Fruit fly (Drosophila melanogaster) whole organism, embryonic: Measurements from ENCODE around the gene Prtl99C.
A peak's percentile ranks its signal among the peaks of the same experiment; 100 is the strongest.

ENCODE experiments used
- Asciz ChIP-seq: fragments of 200-800 bp; sonication (Bioruptor generic); optimal IDR thresholded peaks from 2 replicates; lab custom pipeline; 2017; ENCODE audit warnings: missing biosample characterization, mild to moderate bottlenecking, missing genetic modification characterization, missing genetic modification reagents
- Bteb2 ChIP-seq: fragments of 200-800 bp; sonication (Bioruptor generic); optimal IDR thresholded peaks from 2 replicates; lab custom pipeline; 2016; ENCODE audit warnings: missing biosample characterization, missing genetic modification characterization
- CG10543 ChIP-seq: fragments of 200-800 bp; sonication (Bioruptor generic); optimal IDR thresholded peaks from 3 replicates; lab custom pipeline; 2017; ENCODE audit warnings: missing biosample characterization, mild to moderate bottlenecking, missing genetic modification characterization, moderate library complexity
- CG10654 ChIP-seq: fragments of 200-800 bp; sonication (Bioruptor generic); optimal IDR thresholded peaks from 2 replicates; lab custom pipeline; 2016; ENCODE audit warnings: missing biosample characterization, missing genetic modification characterization
- CG11695 ChIP-seq: fragments of 200-800 bp; sonication (Bioruptor generic); IDR thresholded peaks from 3 replicates; pipeline ENCODE4 v1.3.6; 2022; ENCODE audit warnings: missing biosample characterization, missing genetic modification characterization
- CG11723 ChIP-seq: fragments of 200-800 bp; sonication (Bioruptor generic); optimal IDR thresholded peaks from 2 replicates; lab custom pipeline; 2017; ENCODE audit warnings: missing biosample characterization, mild to moderate bottlenecking, missing genetic modification characterization
- CG1233 ChIP-seq: fragments of 200-800 bp; sonication (Bioruptor generic); optimal IDR thresholded peaks from 4 replicates; lab custom pipeline; 2018; ENCODE audit warnings: missing biosample characterization, mild to moderate bottlenecking, missing genetic modification characterization
- CG13624 ChIP-seq: fragments of 200-800 bp; sonication (Bioruptor generic); optimal IDR thresholded peaks from 2 replicates; lab custom pipeline; 2016; ENCODE audit warnings: missing biosample characterization, missing genetic modification characterization
- CG1603 ChIP-seq: fragments of 200-800 bp; sonication (Bioruptor generic); optimal IDR thresholded peaks from 2 replicates; lab custom pipeline; 2019; ENCODE audit warnings: missing biosample characterization, mild to moderate bottlenecking, missing genetic modification characterization, moderate library complexity
- CG17186 ChIP-seq: fragments of 200-800 bp; sonication (Bioruptor generic); optimal IDR thresholded peaks from 3 replicates; lab custom pipeline; 2017; ENCODE audit warnings: missing biosample characterization, missing genetic modification reagents, missing genetic modification characterization
- CG2678 ChIP-seq: fragments of 200-800 bp; sonication (Bioruptor generic); optimal IDR thresholded peaks from 3 replicates; lab custom pipeline; 2019; ENCODE audit warnings: missing biosample characterization, mild to moderate bottlenecking, missing genetic modification characterization, moderate library complexity
- CG30431 ChIP-seq: fragments of 200-800 bp; sonication (Bioruptor generic); optimal IDR thresholded peaks from 2 replicates; lab custom pipeline; 2017; ENCODE audit warnings: missing biosample characterization, missing genetic modification characterization
- CG3847 ChIP-seq: fragments of 200-800 bp; sonication (Bioruptor generic); IDR thresholded peaks from 2 replicates; pipeline ENCODE4 v1.3.6; 2022; ENCODE audit warnings: missing biosample characterization, missing genetic modification characterization
- CG4328 ChIP-seq: fragments of 200-800 bp; sonication (Bioruptor generic); optimal IDR thresholded peaks from 3 replicates; lab custom pipeline; 2017; ENCODE audit warnings: missing biosample characterization, missing genetic modification reagents, missing genetic modification characterization
- CG7839 ChIP-seq: fragments of 200-800 bp; sonication (Bioruptor generic); optimal IDR thresholded peaks from 3 replicates; lab custom pipeline; 2018; ENCODE audit warnings: missing biosample characterization, mild to moderate bottlenecking, missing genetic modification characterization, moderate library complexity
- CG8290 ChIP-seq, 3 experiments: fragments of 200-800 bp; sonication (Bioruptor generic); optimal IDR thresholded peaks; 2 replicates each; lab custom pipeline; 2016 to 2019; ENCODE audit warnings: missing biosample characterization in 3 of 3, missing genetic modification characterization in 3 of 3, mild to moderate bottlenecking in 2 of 3, moderate library complexity in 1 of 3
- CG9437 ChIP-seq: fragments of 200-800 bp; sonication (Bioruptor generic); optimal IDR thresholded peaks from 2 replicates; lab custom pipeline; 2018; ENCODE audit warnings: missing biosample characterization, mild to moderate bottlenecking, missing genetic modification characterization
- CG9932 ChIP-seq: fragments of 200-800 bp; sonication (Bioruptor generic); IDR thresholded peaks from 2 replicates; pipeline ENCODE4 v1.3.6; 2022; ENCODE audit warnings: missing biosample characterization, missing genetic modification characterization
- CkIIα-i1 ChIP-seq: fragments of 200-800 bp; sonication (Bioruptor generic); IDR thresholded peaks from 2 replicates; pipeline ENCODE4 v1.3.6; 2022; ENCODE audit warnings: missing biosample characterization, missing genetic modification characterization
- D19B ChIP-seq: fragments of 200-800 bp; sonication (Bioruptor generic); optimal IDR thresholded peaks from 2 replicates; lab custom pipeline; 2017; ENCODE audit warnings: missing biosample characterization, mild to moderate bottlenecking, missing genetic modification characterization
- Dbx ChIP-seq: fragments of 200-800 bp; sonication (Bioruptor generic); IDR thresholded peaks from 3 replicates; pipeline ENCODE4 v1.3.6; 2022; ENCODE audit warnings: missing biosample characterization, missing genetic modification characterization
- Dfd ChIP-seq, 2 experiments: fragments of >200 bp; optimal IDR thresholded peaks; 2 replicates each; lab custom pipeline; 2017; ENCODE audit warnings: missing biosample characterization in 2 of 2, missing genetic modification characterization in 2 of 2
- Dip3 ChIP-seq: fragments of 200-800 bp; sonication (Bioruptor generic); optimal IDR thresholded peaks from 3 replicates; lab custom pipeline; 2016; ENCODE audit warnings: missing biosample characterization, missing genetic modification characterization
- Ets97D ChIP-seq: fragments of 200-800 bp; sonication (Bioruptor generic); optimal IDR thresholded peaks from 3 replicates; lab custom pipeline; 2016; ENCODE audit warnings: missing biosample characterization, missing genetic modification characterization
- Fer3 ChIP-seq: fragments of 200-800 bp; sonication (Bioruptor generic); optimal IDR thresholded peaks from 2 replicates; lab custom pipeline; 2018; ENCODE audit warnings: missing biosample characterization, mild to moderate bottlenecking, missing genetic modification characterization, moderate library complexity
- Hey ChIP-seq: fragments of 200-800 bp; sonication (Bioruptor generic); optimal IDR thresholded peaks from 3 replicates; lab custom pipeline; 2018; ENCODE audit warnings: missing biosample characterization, mild to moderate bottlenecking, missing genetic modification characterization
- Hr39 ChIP-seq: fragments of >200 bp; optimal IDR thresholded peaks from 2 replicates; lab custom pipeline; 2017
- Lim3 ChIP-seq: fragments of 200-800 bp; sonication (Bioruptor generic); IDR thresholded peaks from 2 replicates; pipeline ENCODE4 v1.3.6; 2022; ENCODE audit warnings: missing biosample characterization, missing genetic modification characterization
- Mes4 ChIP-seq: fragments of 200-800 bp; sonication (Bioruptor generic); optimal IDR thresholded peaks from 2 replicates; lab custom pipeline; 2016; ENCODE audit warnings: missing biosample characterization, missing genetic modification characterization
- Oaz ChIP-seq: fragments of 200-800 bp; sonication (Bioruptor generic); IDR thresholded peaks from 2 replicates; pipeline ENCODE4 v1.3.6; 2022; ENCODE audit warnings: missing biosample characterization, missing genetic modification characterization
- Sox100B ChIP-seq: fragments of 200-800 bp; sonication (Bioruptor generic); optimal IDR thresholded peaks from 3 replicates; lab custom pipeline; 2018; ENCODE audit warnings: missing biosample characterization, mild to moderate bottlenecking, missing genetic modification characterization
- Ssrp ChIP-seq: fragments of 200-800 bp; sonication (Bioruptor generic); optimal IDR thresholded peaks from 2 replicates; lab custom pipeline; 2018; ENCODE audit warnings: missing biosample characterization, mild to moderate bottlenecking, missing genetic modification characterization, moderate library complexity
- Trl ChIP-seq, 3 experiments: fragments of >200 bp in 2 of 3; fragments of 200-800 bp in 1 of 3; sonication (Bioruptor generic) in 1 of 3; optimal IDR thresholded peaks; 2 replicates in 1 of 3; 3 replicates in 2 of 3; lab custom pipeline; 2016 to 2017; ENCODE audit warnings: missing biosample characterization in 1 of 3, missing genetic modification characterization in 1 of 3
- ac ChIP-seq: fragments of 200-800 bp; sonication (Bioruptor generic); optimal IDR thresholded peaks from 3 replicates; lab custom pipeline; 2017; ENCODE audit warnings: missing biosample characterization, mild to moderate bottlenecking, missing genetic modification characterization
- bsh ChIP-seq, 2 experiments: fragments of 200-800 bp; sonication (Bioruptor generic); optimal IDR thresholded peaks; 2 replicates each; lab custom pipeline; 2017 to 2018; ENCODE audit warnings: mild to moderate bottlenecking in 2 of 2, missing biosample characterization in 2 of 2, missing genetic modification characterization in 2 of 2, moderate library complexity in 1 of 2
- chif ChIP-seq, 2 experiments: fragments of 200-800 bp; sonication (Bioruptor generic); optimal IDR thresholded peaks; 3 replicates each; lab custom pipeline; 2016; ENCODE audit warnings: missing biosample characterization in 2 of 2, missing genetic modification characterization in 2 of 2
- ci ChIP-seq: fragments of 200-800 bp; sonication (Bioruptor generic); IDR thresholded peaks from 3 replicates; pipeline ENCODE4 v1.3.6; 2022; ENCODE audit warnings: missing biosample characterization, missing genetic modification characterization
- dati ChIP-seq: fragments of 200-800 bp; sonication (Bioruptor generic); IDR thresholded peaks from 2 replicates; pipeline ENCODE4 v1.3.6; 2022; ENCODE audit warnings: missing biosample characterization, missing genetic modification characterization
- eve ChIP-seq, 2 experiments: fragments of >200 bp; optimal IDR thresholded peaks; 2 replicates each; lab custom pipeline; 2017; ENCODE audit warnings: missing biosample characterization in 2 of 2, missing genetic modification characterization in 2 of 2
- gce ChIP-seq: fragments of 200-800 bp; sonication (Bioruptor generic); IDR thresholded peaks from 3 replicates; pipeline ENCODE4 v1.3.6; 2022; ENCODE audit warnings: missing biosample characterization, missing genetic modification characterization
- gfzf ChIP-seq: fragments of 200-800 bp; sonication (Bioruptor generic); optimal IDR thresholded peaks from 2 replicates; lab custom pipeline; 2016; ENCODE audit warnings: missing biosample characterization, mild to moderate bottlenecking, missing genetic modification characterization, moderate library complexity
- insv ChIP-seq, 2 experiments: fragments of 200-800 bp; sonication (Bioruptor generic); optimal IDR thresholded peaks; 3 replicates each; lab custom pipeline; 2016 to 2018; ENCODE audit warnings: missing biosample characterization in 2 of 2, missing genetic modification characterization in 2 of 2
- lbe ChIP-seq: fragments of 200-800 bp; sonication (Bioruptor generic); optimal IDR thresholded peaks from 2 replicates; lab custom pipeline; 2016; ENCODE audit warnings: missing biosample characterization, mild to moderate bottlenecking, missing genetic modification characterization
- pita ChIP-seq: fragments of 200-800 bp; sonication (Bioruptor generic); optimal IDR thresholded peaks from 2 replicates; lab custom pipeline; 2017; ENCODE audit warnings: missing biosample characterization, mild to moderate bottlenecking, missing genetic modification characterization
- pnt ChIP-seq: fragments of 200-800 bp; sonication (Bioruptor generic); optimal IDR thresholded peaks from 3 replicates; lab custom pipeline; 2016; ENCODE audit warnings: missing biosample characterization, missing genetic modification characterization
- psq ChIP-seq: fragments of 200-800 bp; sonication (Bioruptor generic); optimal IDR thresholded peaks from 2 replicates; lab custom pipeline; 2017; ENCODE audit warnings: missing biosample characterization, missing genetic modification characterization
- sd ChIP-seq: fragments of 200-800 bp; sonication (Bioruptor generic); optimal IDR thresholded peaks from 3 replicates; lab custom pipeline; 2018; ENCODE audit warnings: missing biosample characterization, mild to moderate bottlenecking, missing genetic modification characterization, moderate library complexity
- sens-2 ChIP-seq: fragments of 200-800 bp; sonication (Bioruptor generic); IDR thresholded peaks from 2 replicates; pipeline ENCODE4 v1.3.6; 2022; ENCODE audit warnings: missing biosample characterization, missing genetic modification characterization
- seq ChIP-seq: fragments of 200-800 bp; sonication (Bioruptor generic); IDR thresholded peaks from 2 replicates; pipeline ENCODE4 v1.3.6; 2022; ENCODE audit warnings: missing biosample characterization, missing genetic modification characterization
- sug ChIP-seq: fragments of 200-800 bp; optimal IDR thresholded peaks from 2 replicates; lab custom pipeline; 2019; ENCODE audit warnings: missing biosample characterization, mild to moderate bottlenecking, missing genetic modification characterization, moderate library complexity
- twi ChIP-seq: fragments of 200-800 bp; optimal IDR thresholded peaks from 2 replicates; lab custom pipeline; 2019; ENCODE audit warnings: missing biosample characterization, mild to moderate bottlenecking, missing genetic modification characterization, moderate library complexity

Prtl99C gene

dm6 chr3R:29841293-29841791 is 5.6 kb downstream of the Prtl99C start, which contains the start of gene Cad99C (continued):
- TF ChIP-seq gfzf (GFP tag; lab: Kevin White, UChicago) (no peak), Fer3 (tag; lab: Kevin White, UChicago) (no peak), CG1233 (GFP tag; lab: Kevin White, UChicago) (no peak), Ets97D (GFP tag; lab: Kevin White, UChicago) (no peak), CG8290 (GFP tag; optimal IDR thresholded peaks at IDR 0.05; lab: Kevin White, UChicago) (no peak), CG8290 (tag; optimal IDR thresholded peaks at IDR 0.05; lab: Kevin White, UChicago) (no peak), pita (no peak), lbe (GFP tag; lab: Kevin White, UChicago) (peak; percentile 18), CG9932 (GFP tag; lab: Robert Waterston, UW) (no peak), eve (GFP tag; optimal IDR thresholded peaks at IDR 0.05; lab: Kevin White, UChicago) (no peak), sd (peak; percentile 61), CG10654 (GFP tag; lab: Kevin White, UChicago) (no peak), Dfd (GFP tag; optimal IDR thresholded peaks at IDR 0.05; lab: Kevin White, UChicago) (no peak), pnt (GFP tag; lab: Kevin White, UChicago) (peak; percentile 1), bsh (GFP tag; optimal IDR thresholded peaks at IDR 0.05; lab: Kevin White, UChicago) (no peak), Sox100B (GFP tag; lab: Kevin White, UChicago) (no peak), CkIIα-i1 (GFP tag; lab: Robert Waterston, UW) (no peak), gce (GFP tag; lab: Robert Waterston, UW) (0 out of 3 replicates have a peak, but pooled peaks have one; percentile 14), Hr39 (lab: Kevin White, UChicago) (no peak), CG1603 (tag; lab: Kevin White, UChicago) (no peak), Ssrp (no peak), Hey (tag; lab: Kevin White, UChicago) (no peak), Dbx (GFP tag; lab: Robert Waterston, UW) (no peak), Trl (optimal IDR thresholded peaks at IDR 0.05; lab: Kevin White, UChicago) (no peak), Trl (GFP tag; optimal IDR thresholded peaks at IDR 0.05; lab: Kevin White, UChicago) (peak; percentile 28), CG17186 (no peak), psq (GFP tag; lab: Kevin White, UChicago) (no peak), CG11723 (GFP tag; lab: Kevin White, UChicago) (no peak), Asciz (no peak), Mes4 (GFP tag; lab: Kevin White, UChicago) (no peak), D19B (GFP tag; lab: Kevin White, UChicago) (no peak), Lim3 (GFP tag; lab: Robert Waterston, UW) (no peak), Oaz (GFP tag; lab: Robert Waterston, UW) (no peak), chif (GFP tag; optimal IDR thresholded peaks at IDR 0.05; lab: Kevin White, UChicago) (no peak), insv (GFP tag; optimal IDR thresholded peaks at IDR 0.05; lab: Kevin White, UChicago) (no peak), ac (GFP tag; lab: Kevin White, UChicago) (no peak), Bteb2 (GFP tag; lab: Kevin White, UChicago) (no peak), sens-2 (GFP tag; lab: Robert Waterston, UW) (no peak), seq (GFP tag; lab: Robert Waterston, UW) (no peak; the same call in 1 of the 2 replicates), CG30431 (no peak), twi (tag; lab: Kevin White, UChicago) (no peak), CG3847 (0 out of 2 replicates have a peak, but pooled peaks have one; percentile 15), CG10543 (GFP tag; lab: Kevin White, UChicago) (peak; percentile 79), CG7839 (tag; lab: Kevin White, UChicago) (peak; percentile 5), ci (peak; percentile 24; the same call in 1 of the 3 replicates), dati (GFP tag; lab: Robert Waterston, UW) (no peak), CG11695 (no peak), CG4328 (no peak), CG9437 (GFP tag; lab: Kevin White, UChicago) (no peak), CG2678 (tag; lab: Kevin White, UChicago) (no peak), CG13624 (GFP tag; lab: Kevin White, UChicago) (no peak), sug (tag; lab: Kevin White, UChicago) (no peak), Dip3 (no peak)
